Worm (Caenorhabditis elegans): ENCODE results near the gene rol-8.

- TF ChIP-seq aly-1 (tag; optimal IDR thresholded peaks at IDR 0.05), result no peak
- TF ChIP-seq flt-1 (GFP tag; IDR thresholded peaks at IDR 0.05), result no peak
- no peak for TF ChIP-seq ama-1 (optimal IDR thresholded peaks at IDR 0.05)
- TF ChIP-seq F13C5.2 (tag; optimal IDR thresholded peaks at IDR 0.05), result no peak
- TF ChIP-seq pes-1 (GFP tag; IDR thresholded peaks at IDR 0.05), result no peak
Measured at ce11 chrII:7537603-7538230, 6.2 kb upstream of the rol-8 start, which contains the start of gene nfi-1.
